Fruit fly (Drosophila melanogaster): ENCODE results near the gene CG7173.

The CG7173 gene

DNA sequence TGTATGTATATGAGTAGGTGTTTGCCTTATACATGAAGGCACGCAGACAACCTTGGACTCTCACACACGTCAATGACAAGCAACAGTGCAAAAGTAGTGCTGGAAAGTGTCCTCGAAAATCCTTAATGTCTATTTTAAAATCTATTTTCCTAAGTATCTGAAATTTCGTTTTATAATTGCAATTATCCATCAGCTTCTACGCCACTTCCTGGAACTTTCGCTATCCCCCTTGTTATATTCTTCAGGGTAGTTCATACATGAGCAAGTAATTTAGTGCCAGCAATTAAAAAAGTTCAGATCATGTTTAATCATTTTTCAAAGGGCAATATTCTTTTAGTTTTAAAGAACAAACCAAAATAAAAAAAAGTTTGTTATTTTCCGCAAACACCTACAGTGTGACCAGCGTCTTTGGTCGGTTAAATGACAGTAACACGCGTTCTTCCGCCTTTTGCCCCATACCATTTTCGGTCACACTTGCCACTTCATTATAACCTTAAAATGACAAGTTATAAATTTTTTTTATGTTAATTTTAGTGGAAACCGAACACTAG is 41.2 kb downstream of the CG7173 start:
- TF ChIP-seq CG14711 (tag; optimal IDR thresholded peaks at IDR 0.05) (peak; percentile 47), CG12768 (GFP tag; optimal IDR thresholded peaks at IDR 0.05) (peak; percentile 45), Clk (GFP tag; optimal IDR thresholded peaks at IDR 0.05) (no peak), CG5204 (GFP tag; optimal IDR thresholded peaks at IDR 0.05) (no peak), bab1 (GFP tag; optimal IDR thresholded peaks at IDR 0.05) (peak; percentile 25), CG7101 (tag; optimal IDR thresholded peaks at IDR 0.05) (peak; percentile 65), pad (GFP tag; optimal IDR thresholded peaks at IDR 0.05) (peak; percentile 25), Mnt (GFP tag; optimal IDR thresholded peaks at IDR 0.05) (peak; percentile 27), CG11617 (GFP tag; optimal IDR thresholded peaks at IDR 0.05) (peak; percentile 19), tj (GFP tag; optimal IDR thresholded peaks at IDR 0.05) (no peak), kay (GFP tag; ENCODE audit: borderline replicate concordance) (peak; percentile 88), cic (GFP tag; optimal IDR thresholded peaks at IDR 0.05) (peak; percentile 28), Hr96 (GFP tag; optimal IDR thresholded peaks at IDR 0.05) (peak; percentile 39), Crg-1 (GFP tag; optimal IDR thresholded peaks at IDR 0.05) (peak; percentile 46), toe (GFP tag; optimal IDR thresholded peaks at IDR 0.05) (no peak), CG1620 (GFP tag; optimal IDR thresholded peaks at IDR 0.05) (no peak), CG33017 (tag; optimal IDR thresholded peaks at IDR 0.05) (no peak), cnc (optimal IDR thresholded peaks at IDR 0.05) (no peak), CG7045 (GFP tag; optimal IDR thresholded peaks at IDR 0.05) (no peak), ovo (GFP tag; optimal IDR thresholded peaks at IDR 0.05) (no peak)

DNA sequence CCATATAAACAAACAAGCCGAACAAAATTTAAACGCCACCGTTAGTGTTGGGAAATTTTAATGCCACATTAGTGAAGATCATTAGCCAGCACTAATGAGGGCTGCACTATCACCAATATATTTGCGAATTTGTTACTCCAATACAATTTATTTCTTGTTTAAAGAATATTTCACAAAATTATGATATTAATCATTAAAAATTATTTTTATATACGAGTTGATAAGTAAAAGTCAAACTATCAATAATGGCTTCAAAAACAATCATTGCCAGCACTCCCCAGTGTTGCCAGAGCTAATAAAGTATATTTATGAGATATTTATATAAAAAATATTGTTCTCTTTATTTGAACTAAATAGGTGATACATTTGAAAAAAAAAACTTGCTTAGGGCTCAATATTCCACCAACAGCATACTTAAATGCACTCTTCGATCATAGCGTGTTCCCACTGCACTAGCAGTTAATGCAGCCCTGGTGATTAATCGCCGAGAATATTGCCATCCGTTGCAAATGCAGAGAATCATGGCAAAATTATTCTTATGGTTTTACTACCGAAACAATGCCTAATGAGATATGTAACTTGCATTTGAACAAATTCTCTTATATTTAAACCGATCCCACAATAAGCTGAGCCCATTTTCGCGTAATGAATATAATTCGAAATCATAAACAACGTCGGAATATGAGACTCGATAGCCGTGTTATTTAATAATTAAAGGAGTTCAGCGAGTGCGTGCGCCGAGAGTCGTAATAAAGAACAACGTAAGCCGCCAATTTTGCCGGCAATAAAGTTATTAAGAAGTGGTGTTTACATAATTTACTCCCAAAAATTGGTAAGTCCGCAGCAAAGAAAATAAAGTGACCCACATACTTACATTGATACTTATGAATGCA is 42.0 kb downstream of the CG7173 start, which contains the start of the genes SAK and Cdk12:
Gene SAK (minus strand): TSS at position 65 of the 893 bp plus-strand sequence.
Gene Cdk12 (plus strand): TSS at position 484 of the 893 bp plus-strand sequence.
- peak; percentile 92 for TF ChIP-seq CG7101 (tag; optimal IDR thresholded peaks at IDR 0.05)
- peak; percentile 82 for TF ChIP-seq pad (GFP tag; optimal IDR thresholded peaks at IDR 0.05)
- TF ChIP-seq CG7045 (GFP tag; optimal IDR thresholded peaks at IDR 0.05), result peak; percentile 94
- peak; percentile 83 for TF ChIP-seq CG14711 (tag; optimal IDR thresholded peaks at IDR 0.05)
- peak; percentile 89 for TF ChIP-seq CG33017 (tag; optimal IDR thresholded peaks at IDR 0.05)
- peak; percentile 74 for TF ChIP-seq Hr96 (GFP tag; optimal IDR thresholded peaks at IDR 0.05)
- TF ChIP-seq CG11617 (GFP tag; optimal IDR thresholded peaks at IDR 0.05), result peak; percentile 95
- TF ChIP-seq Crg-1 (GFP tag; optimal IDR thresholded peaks at IDR 0.05), result peak; percentile 84
- TF ChIP-seq CG5204 (GFP tag; optimal IDR thresholded peaks at IDR 0.05), result peak; percentile 84
- peak; percentile 93 for TF ChIP-seq CG12768 (GFP tag; optimal IDR thresholded peaks at IDR 0.05)
- TF ChIP-seq cic (GFP tag; optimal IDR thresholded peaks at IDR 0.05), result peak; percentile 59
- TF ChIP-seq Mnt (GFP tag; optimal IDR thresholded peaks at IDR 0.05), result peak; percentile 58
- TF ChIP-seq ovo (GFP tag; optimal IDR thresholded peaks at IDR 0.05), result peak; percentile 86
- peak; percentile 60 for TF ChIP-seq CG1620 (GFP tag; optimal IDR thresholded peaks at IDR 0.05)
- peak; percentile 91 for TF ChIP-seq bab1 (GFP tag; optimal IDR thresholded peaks at IDR 0.05)
- TF ChIP-seq kay (GFP tag; ENCODE audit: borderline replicate concordance), result peak; percentile 86
- TF ChIP-seq tj (GFP tag; optimal IDR thresholded peaks at IDR 0.05), result peak; percentile 75
- TF ChIP-seq Clk (GFP tag; optimal IDR thresholded peaks at IDR 0.05), result peak; percentile 70
- no peak for TF ChIP-seq cnc (optimal IDR thresholded peaks at IDR 0.05)
- peak; percentile 85 for TF ChIP-seq toe (GFP tag; optimal IDR thresholded peaks at IDR 0.05)

- TF ChIP-seq Hr96 (GFP tag; optimal IDR thresholded peaks at IDR 0.05) (no peak), cnc (optimal IDR thresholded peaks at IDR 0.05) (no peak), CG14711 (tag; optimal IDR thresholded peaks at IDR 0.05) (no peak), toe (GFP tag; optimal IDR thresholded peaks at IDR 0.05) (no peak), Mnt (GFP tag; optimal IDR thresholded peaks at IDR 0.05) (no peak), CG11617 (GFP tag; optimal IDR thresholded peaks at IDR 0.05) (peak; percentile 51), Clk (GFP tag; optimal IDR thresholded peaks at IDR 0.05) (no peak), kay (GFP tag; ENCODE audit: borderline replicate concordance) (no peak)
These were observed 48.4 kb downstream of the CG7173 start for dm6 chr3L:21509488-21510122.

- no peak for TF ChIP-seq Hr96 (GFP tag; optimal IDR thresholded peaks at IDR 0.05)
- no peak for TF ChIP-seq tj (GFP tag; optimal IDR thresholded peaks at IDR 0.05)
- no peak for TF ChIP-seq CG1620 (GFP tag; optimal IDR thresholded peaks at IDR 0.05)
- TF ChIP-seq CG12768 (GFP tag; optimal IDR thresholded peaks at IDR 0.05), result no peak
- TF ChIP-seq CG7045 (GFP tag; optimal IDR thresholded peaks at IDR 0.05), result no peak
- TF ChIP-seq CG7101 (tag; optimal IDR thresholded peaks at IDR 0.05), result no peak
- no peak for TF ChIP-seq ovo (GFP tag; optimal IDR thresholded peaks at IDR 0.05)
- no peak for TF ChIP-seq toe (GFP tag; optimal IDR thresholded peaks at IDR 0.05)
- no peak for TF ChIP-seq pad (GFP tag; optimal IDR thresholded peaks at IDR 0.05)
- no peak for TF ChIP-seq CG14711 (tag; optimal IDR thresholded peaks at IDR 0.05)
- TF ChIP-seq CG33017 (tag; optimal IDR thresholded peaks at IDR 0.05), result no peak
- no peak for TF ChIP-seq CG11617 (GFP tag; optimal IDR thresholded peaks at IDR 0.05)
- no peak for TF ChIP-seq CG5204 (GFP tag; optimal IDR thresholded peaks at IDR 0.05)
- no peak for TF ChIP-seq cic (GFP tag; optimal IDR thresholded peaks at IDR 0.05)
- no peak for TF ChIP-seq kay (GFP tag; ENCODE audit: borderline replicate concordance)
These were observed 49.4 kb downstream of the CG7173 start for dm6 chr3L:21508621-21509020.

DNA sequence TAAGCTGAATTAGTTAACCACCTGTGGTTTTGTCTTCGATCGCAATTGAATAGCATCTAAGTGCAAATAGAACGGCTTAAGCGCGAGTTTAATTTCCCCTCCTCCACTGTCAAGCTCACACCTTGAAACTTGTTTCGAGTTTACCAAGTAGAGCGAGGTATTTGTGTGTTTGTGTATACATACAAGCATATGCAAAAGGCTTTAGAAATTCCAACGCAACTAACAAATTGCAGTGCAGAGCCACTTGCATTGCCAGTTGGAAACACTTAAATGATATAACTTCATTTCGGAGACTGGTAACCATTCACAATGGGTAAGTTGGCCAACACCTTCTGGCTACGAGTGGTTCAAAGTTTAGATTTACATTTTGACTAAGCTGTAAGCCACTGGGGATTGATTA is 50.1 kb downstream of the CG7173 start:
- TF ChIP-seq Crg-1 (GFP tag; optimal IDR thresholded peaks at IDR 0.05) (no peak), cnc (optimal IDR thresholded peaks at IDR 0.05) (no peak), CG12768 (GFP tag; optimal IDR thresholded peaks at IDR 0.05) (no peak)

All from whole organism, adult.